Worm (Caenorhabditis elegans): ENCODE measurements around the gene exc-14.
A peak's percentile ranks its signal among the peaks of the same experiment; 100 is the strongest.

exc-14 gene

ce11 chrV:5046103-5046502 lies at the start of gene exc-14:
Gene exc-14, minus strand, starts transcription at chrV:5046203.
- TF ChIP-seq nhr-43 (tag; optimal IDR thresholded peaks at IDR 0.05; ENCODE audit: poor library complexity, severe bottlenecking), result no peak
- TF ChIP-seq fos-1 (tag; optimal IDR thresholded peaks at IDR 0.05), result no peak
- TF ChIP-seq nhr-23 (tag; optimal IDR thresholded peaks at IDR 0.05), result no peak
- no peak for TF ChIP-seq ZK546.5 (tag; optimal IDR thresholded peaks at IDR 0.05)
- TF ChIP-seq eor-1 (tag; optimal IDR thresholded peaks at IDR 0.05), result no peak

ce11 chrV:5090386-5090785 lies 44.4 kb upstream of the exc-14 start:
- TF ChIP-seq elt-1 (tag; optimal IDR thresholded peaks at IDR 0.05) (peak; percentile 18), pqm-1 (tag; optimal IDR thresholded peaks at IDR 0.05) (no peak), egl-27 (tag; optimal IDR thresholded peaks at IDR 0.05) (no peak), egl-5 (tag; optimal IDR thresholded peaks at IDR 0.05) (no peak), fkh-10 (GFP tag; optimal IDR thresholded peaks at IDR 0.05) (peak; percentile 20), snpc-4 (tag; optimal IDR thresholded peaks at IDR 0.05) (no peak), ceh-9 (tag; optimal IDR thresholded peaks at IDR 0.05) (no peak), ceh-28 (tag; optimal IDR thresholded peaks at IDR 0.05) (no peak), ZK546.5 (tag; optimal IDR thresholded peaks at IDR 0.05) (no peak), mdl-1 (tag; optimal IDR thresholded peaks at IDR 0.05) (no peak), nhr-76 (tag; optimal IDR thresholded peaks at IDR 0.05) (no peak)

ce11 chrV:5089497-5090134 lies 43.6 kb upstream of the exc-14 start, which contains the start of gene glb-32:
Gene glb-32, minus strand, starts transcription at chrV:5089547.
- TF ChIP-seq elt-2 (tag; optimal IDR thresholded peaks at IDR 0.05), result no peak
- no peak for TF ChIP-seq nhr-237 (tag; optimal IDR thresholded peaks at IDR 0.05)

- TF ChIP-seq unc-62 (GFP tag; optimal IDR thresholded peaks at IDR 0.05) (no peak), sea-2 (GFP tag; optimal IDR thresholded peaks at IDR 0.05) (no peak), eor-1 (tag; optimal IDR thresholded peaks at IDR 0.05) (no peak), zag-1 (tag; optimal IDR thresholded peaks at IDR 0.05) (no peak), snpc-4 (tag; optimal IDR thresholded peaks at IDR 0.05) (no peak), aly-2 (tag; optimal IDR thresholded peaks at IDR 0.05) (no peak), pqm-1 (tag; optimal IDR thresholded peaks at IDR 0.05) (no peak), elt-3 (tag; optimal IDR thresholded peaks at IDR 0.05) (no peak), ceh-9 (tag; optimal IDR thresholded peaks at IDR 0.05) (no peak), nhr-43 (tag; optimal IDR thresholded peaks at IDR 0.05; ENCODE audit: poor library complexity, severe bottlenecking) (no peak), egl-27 (tag; optimal IDR thresholded peaks at IDR 0.05) (no peak), ZK546.5 (tag; optimal IDR thresholded peaks at IDR 0.05) (no peak), nhr-28 (tag; optimal IDR thresholded peaks at IDR 0.05) (no peak), skn-1 (tag; optimal IDR thresholded peaks at IDR 0.05) (no peak)
Measured at ce11 chrV:5088311-5088710, 42.3 kb upstream of the exc-14 start.

ce11 chrV:5086919-5087404 lies 41.0 kb upstream of the exc-14 start, which contains the start of gene Y58A7A.5:
Gene Y58A7A.5, minus strand, starts transcription at chrV:5086969.
- peak; percentile 26 for TF ChIP-seq lin-39 (tag; optimal IDR thresholded peaks at IDR 0.05)
- no peak for TF ChIP-seq skn-1 (tag; optimal IDR thresholded peaks at IDR 0.05)
- peak; percentile 3 for TF ChIP-seq ceh-28 (tag; optimal IDR thresholded peaks at IDR 0.05)
- TF ChIP-seq nfya-1 (tag; optimal IDR thresholded peaks at IDR 0.05; ENCODE audit: insufficient read depth), result peak; percentile 22
- peak; percentile 28 for TF ChIP-seq pha-4 (tag; optimal IDR thresholded peaks at IDR 0.05)

ce11 chrV:5084957-5085465 lies 39.0 kb upstream of the exc-14 start, which contains the start of gene Y58A7A.4:
Gene Y58A7A.4, minus strand, starts transcription at chrV:5085007.
- TF ChIP-seq egl-5 (tag; optimal IDR thresholded peaks at IDR 0.05) (no peak), hmg-11 (tag; optimal IDR thresholded peaks at IDR 0.05) (no peak), elt-3 (tag; optimal IDR thresholded peaks at IDR 0.05) (no peak), skn-1 (tag; optimal IDR thresholded peaks at IDR 0.05) (no peak), egl-27 (tag; optimal IDR thresholded peaks at IDR 0.05) (no peak), lsy-12 (tag; optimal IDR thresholded peaks at IDR 0.05) (no peak), ceh-28 (tag; optimal IDR thresholded peaks at IDR 0.05) (no peak), nhr-11 (tag; optimal IDR thresholded peaks at IDR 0.05) (no peak), tbx-2 (tag; optimal IDR thresholded peaks at IDR 0.05) (no peak), fkh-10 (GFP tag; optimal IDR thresholded peaks at IDR 0.05) (no peak), nfya-1 (tag; optimal IDR thresholded peaks at IDR 0.05; ENCODE audit: insufficient read depth) (no peak), nhr-237 (tag; optimal IDR thresholded peaks at IDR 0.05) (no peak), pha-4 (tag; optimal IDR thresholded peaks at IDR 0.05) (no peak), elt-2 (tag; optimal IDR thresholded peaks at IDR 0.05) (no peak), ceh-82 (tag; optimal IDR thresholded peaks at IDR 0.05) (no peak)

Measured in whole organism, L3 larva.